Fruit fly (Drosophila melanogaster): ENCODE results near the gene CG4565.

Gene CG4565

DNA sequence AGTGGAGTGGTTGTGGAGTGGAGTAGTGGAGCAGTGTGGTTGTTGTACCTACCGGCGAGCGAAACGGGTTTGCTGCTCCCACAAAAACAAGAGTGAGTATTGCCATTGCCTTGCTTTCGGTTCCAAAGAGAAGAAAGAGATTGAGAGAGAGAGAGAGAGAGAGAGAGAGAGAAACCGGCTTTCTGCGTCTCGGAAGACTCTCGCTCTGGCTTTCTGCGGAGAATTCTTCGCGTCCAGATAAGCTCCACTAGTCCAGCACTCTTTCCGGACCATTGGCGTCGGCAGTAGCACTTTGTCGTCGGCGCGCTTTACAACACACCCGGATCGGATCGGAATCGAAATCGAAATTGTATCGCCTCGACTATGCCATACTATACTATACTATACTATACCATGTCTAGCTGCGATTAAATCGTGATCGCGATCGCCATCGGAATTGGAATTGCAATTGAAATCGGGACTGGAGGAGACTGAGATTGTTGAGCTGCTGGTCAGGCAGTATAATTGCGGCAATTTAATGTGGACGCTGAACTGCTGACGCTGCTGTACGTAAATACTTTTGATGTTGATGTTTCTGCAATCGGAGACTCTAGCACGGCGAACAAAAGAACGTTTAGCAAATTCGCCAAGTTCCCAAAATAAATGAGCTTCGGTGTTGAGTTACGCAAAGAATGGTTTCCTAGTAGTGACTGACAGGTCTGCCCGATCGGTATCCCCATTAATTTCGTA lies 25.6 kb upstream of the CG4565 start, which contains the start of gene Cad86C (continued):
- TF ChIP-seq pb (GFP tag; optimal IDR thresholded peaks at IDR 0.05) (no peak), Nf-YB (GFP tag; optimal IDR thresholded peaks at IDR 0.05) (no peak), pros (GFP tag; optimal IDR thresholded peaks at IDR 0.05) (no peak), sisA (GFP tag; IDR thresholded peaks at IDR 0.05) (no peak), klu (GFP tag; IDR thresholded peaks at IDR 0.05) (no peak), twi (tag; optimal IDR thresholded peaks at IDR 0.05) (no peak), Dek (tag; optimal IDR thresholded peaks at IDR 0.05) (no peak), CG8388 (GFP tag; optimal IDR thresholded peaks at IDR 0.05) (no peak), CG2129 (GFP tag; IDR thresholded peaks at IDR 0.05; ENCODE audit: partially characterized antibody) (no peak), CG11695 (GFP tag; IDR thresholded peaks at IDR 0.05) (peak; percentile 38; the same call in 1 of the 3 replicates), scrt (GFP tag; optimal IDR thresholded peaks at IDR 0.05) (no peak), MTF-1 (GFP tag; optimal IDR thresholded peaks at IDR 0.05; ENCODE audit: borderline replicate concordance) (no peak), CG17829 (tag; optimal IDR thresholded peaks at IDR 0.05) (no peak), tup (GFP tag; optimal IDR thresholded peaks at IDR 0.05) (no peak), Abd-B (GFP tag; optimal IDR thresholded peaks at IDR 0.05) (no peak), CG32532 (GFP tag; IDR thresholded peaks at IDR 0.05) (peak; percentile 63; the same call in 1 of the 2 replicates), CG2889 (GFP tag; IDR thresholded peaks at IDR 0.05) (no peak), CG15479 (GFP tag; optimal IDR thresholded peaks at IDR 0.05) (no peak), hth (optimal IDR thresholded peaks at IDR 0.05) (no peak), sens-2 (GFP tag; IDR thresholded peaks at IDR 0.05) (no peak), CG6683 (GFP tag; optimal IDR thresholded peaks at IDR 0.05) (no peak), CG34422 (GFP tag; IDR thresholded peaks at IDR 0.05) (no peak), CG15601 (tag; optimal IDR thresholded peaks at IDR 0.05) (no peak), CG12219 (GFP tag; optimal IDR thresholded peaks at IDR 0.05) (no peak), CG9609 (GFP tag; optimal IDR thresholded peaks at IDR 0.05) (no peak), E2f2 (GFP tag; IDR thresholded peaks at IDR 0.05) (no peak), Eip74EF (GFP tag; optimal IDR thresholded peaks at IDR 0.05) (no peak), CG11696 (GFP tag; IDR thresholded peaks at IDR 0.05) (no peak), ash1 (GFP tag; optimal IDR thresholded peaks at IDR 0.05) (no peak), CG1529 (GFP tag; optimal IDR thresholded peaks at IDR 0.05) (no peak), B-H1 (GFP tag; IDR thresholded peaks at IDR 0.05) (no peak), CG3407 (GFP tag; optimal IDR thresholded peaks at IDR 0.05) (no peak), Bteb2 (GFP tag; optimal IDR thresholded peaks at IDR 0.05) (no peak), CG1832 (GFP tag; optimal IDR thresholded peaks at IDR 0.05) (no peak), CG13424 (tag; optimal IDR thresholded peaks at IDR 0.05) (no peak), CG17802 (tag; optimal IDR thresholded peaks at IDR 0.05) (no peak), CG2116 (GFP tag; optimal IDR thresholded peaks at IDR 0.05) (no peak), Ssrp (tag; optimal IDR thresholded peaks at IDR 0.05) (no peak), Atf6 (GFP tag; IDR thresholded peaks at IDR 0.05) (no peak), Doc2 (GFP tag; IDR thresholded peaks at IDR 0.05) (no peak), CG12659 (GFP tag; optimal IDR thresholded peaks at IDR 0.05) (no peak), BEAF-32 (GFP tag; optimal IDR thresholded peaks at IDR 0.05) (no peak), org-1 (GFP tag; optimal IDR thresholded peaks at IDR 0.05) (no peak), Hr3 (GFP tag; optimal IDR thresholded peaks at IDR 0.05) (no peak), unc-4 (GFP tag; IDR thresholded peaks at IDR 0.05; ENCODE audit: partially characterized antibody) (peak; percentile 45; the same call in 1 of the 2 replicates), zfh2 (GFP tag; optimal IDR thresholded peaks at IDR 0.05) (no peak), az2 (GFP tag; optimal IDR thresholded peaks at IDR 0.05) (no peak), fru (optimal IDR thresholded peaks at IDR 0.05) (no peak), nerfin-2 (GFP tag; IDR thresholded peaks at IDR 0.05; ENCODE audit: partially characterized antibody) (peak; percentile 52; the same call in 1 of the 2 replicates), CG18476 (GFP tag; optimal IDR thresholded peaks at IDR 0.05) (no peak)

Data from whole organism, embryonic.